Worm (Caenorhabditis elegans): Measurements from ENCODE around the gene F48B9.8.

DNA sequence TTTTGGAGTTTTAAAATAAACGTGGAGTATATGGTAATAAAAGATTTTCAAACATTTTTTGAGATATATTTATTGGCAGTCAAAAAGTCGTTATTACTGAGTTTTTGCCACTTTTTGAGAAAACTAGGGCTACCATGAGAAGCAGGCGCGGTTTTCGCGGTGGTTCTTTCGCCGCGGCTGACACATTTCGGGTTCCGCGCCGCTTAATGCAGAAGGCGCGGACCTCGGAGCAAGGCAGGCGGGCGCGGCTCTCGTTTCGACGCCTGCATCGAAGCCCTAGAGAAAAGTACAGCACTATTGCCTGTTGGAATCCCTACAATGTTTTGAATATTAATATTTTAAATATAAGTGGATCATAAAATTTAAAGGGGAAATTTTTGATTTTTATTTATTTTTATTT, 43.2 kb upstream of the F48B9.8 start:
- TF ChIP-seq dpl-1 (GFP tag; optimal IDR thresholded peaks at IDR 0.05): no peak
- TF ChIP-seq mep-1 (tag; optimal IDR thresholded peaks at IDR 0.05): no peak
- no peak for TF ChIP-seq jun-1 (tag; optimal IDR thresholded peaks at IDR 0.05)
- TF ChIP-seq F26F4.8 (GFP tag; conservative IDR thresholded peaks at IDR 0.05): no peak
- TF ChIP-seq nhr-77 (tag; optimal IDR thresholded peaks at IDR 0.05): no peak
- TF ChIP-seq cey-2 (tag; optimal IDR thresholded peaks at IDR 0.05; ENCODE audit: borderline replicate concordance, insufficient read depth): no peak
- no peak for TF ChIP-seq nhr-11 (tag; optimal IDR thresholded peaks at IDR 0.05)
- TF ChIP-seq madf-5 (GFP tag; IDR thresholded peaks at IDR 0.05): no peak
- no peak for TF ChIP-seq nhr-25 (tag; optimal IDR thresholded peaks at IDR 0.05; ENCODE audit: borderline replicate concordance, insufficient read depth)

All from whole organism, L4 larva.